Worm (Caenorhabditis elegans): ENCODE results near the gene W10C4.1.

Gene W10C4.1

DNA sequence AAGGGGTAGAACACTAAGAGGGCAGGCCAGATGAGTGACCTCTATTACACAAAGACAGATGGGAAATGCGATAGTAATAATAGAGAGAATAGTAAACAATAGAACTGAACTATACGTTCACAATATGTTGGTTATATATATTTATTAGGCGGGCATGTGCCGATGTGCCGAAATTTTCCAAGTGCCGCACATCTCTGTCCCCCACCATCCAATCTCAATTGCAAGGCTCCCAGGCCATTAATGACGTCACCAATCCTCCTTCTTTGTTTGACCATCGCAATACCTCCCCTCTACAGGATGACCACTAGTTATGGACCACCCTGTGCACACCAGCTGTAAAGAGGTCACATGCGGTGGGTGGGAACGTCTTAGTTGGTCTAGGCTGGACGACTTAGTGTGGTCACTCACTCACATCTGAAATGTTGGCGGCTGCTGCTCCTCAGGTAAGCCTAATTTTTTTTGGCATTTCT, 27.8 kb downstream of the W10C4.1 start, which contains the start of gene F40G9.6:
F40G9.6 (plus strand) TSS at position 420 of the 470 bp plus-strand sequence.
- TF ChIP-seq elt-3 (tag; optimal IDR thresholded peaks at IDR 0.05) (no peak), cnd-1 (tag; optimal IDR thresholded peaks at IDR 0.05) (peak; percentile 60), flh-1 (GFP tag; optimal IDR thresholded peaks at IDR 0.05) (no peak), ces-1 (GFP tag; optimal IDR thresholded peaks at IDR 0.05) (no peak), nhr-76 (tag; optimal IDR thresholded peaks at IDR 0.05) (no peak), nhr-12 (tag; optimal IDR thresholded peaks at IDR 0.05) (no peak), unc-120 (tag; optimal IDR thresholded peaks at IDR 0.05; ENCODE audit: poor library complexity, severe bottlenecking) (no peak), nhr-28 (tag; optimal IDR thresholded peaks at IDR 0.05) (no peak), bed-3 (GFP tag; optimal IDR thresholded peaks at IDR 0.05) (no peak), zip-8 (tag; optimal IDR thresholded peaks at IDR 0.05) (peak; percentile 67), mab-5 (tag; optimal IDR thresholded peaks at IDR 0.05) (no peak), ztf-11 (tag; optimal IDR thresholded peaks at IDR 0.05) (no peak), ceh-39 (tag; optimal IDR thresholded peaks at IDR 0.05) (no peak), nhr-237 (tag; optimal IDR thresholded peaks at IDR 0.05) (no peak), blmp-1 (tag; optimal IDR thresholded peaks at IDR 0.05) (no peak), mls-2 (tag; optimal IDR thresholded peaks at IDR 0.05) (peak; percentile 38), sem-2 (GFP tag; optimal IDR thresholded peaks at IDR 0.05) (no peak), ceh-43 (GFP tag; optimal IDR thresholded peaks at IDR 0.05) (no peak), ham-2 (GFP tag; optimal IDR thresholded peaks at IDR 0.05) (no peak), mep-1 (tag; optimal IDR thresholded peaks at IDR 0.05) (no peak), unc-39 (tag; optimal IDR thresholded peaks at IDR 0.05) (no peak), elt-1 (tag; optimal IDR thresholded peaks at IDR 0.05; ENCODE audit: borderline replicate concordance, insufficient read depth) (no peak), nhr-2 (tag; optimal IDR thresholded peaks at IDR 0.05) (peak; percentile 32), tbx-8 (GFP tag; optimal IDR thresholded peaks at IDR 0.05) (no peak), unc-62 (GFP tag; optimal IDR thresholded peaks at IDR 0.05) (no peak)

DNA sequence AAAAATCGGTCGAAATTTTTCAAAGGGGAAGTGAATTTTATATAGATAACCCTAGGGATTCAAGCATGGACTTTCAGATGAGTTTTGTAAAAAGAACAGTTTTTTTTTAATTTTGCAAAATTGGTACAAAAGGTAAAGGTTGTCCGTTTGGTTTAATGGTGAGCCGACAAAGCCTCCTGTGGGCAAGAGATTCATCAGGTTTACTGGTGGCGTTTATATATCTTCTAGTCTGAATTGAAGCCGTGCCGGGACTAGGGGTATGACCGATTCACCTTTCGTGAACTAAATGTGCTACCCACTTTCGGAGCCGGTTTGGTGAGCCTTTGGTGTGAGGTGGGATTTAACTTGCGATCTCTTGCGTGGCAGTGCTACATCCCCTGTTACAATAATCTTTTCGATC, 28.8 kb downstream of the W10C4.1 start:
- peak; percentile 23 for TF ChIP-seq tbx-8 (GFP tag; optimal IDR thresholded peaks at IDR 0.05)
- TF ChIP-seq mab-5 (tag; optimal IDR thresholded peaks at IDR 0.05), result no peak

DNA sequence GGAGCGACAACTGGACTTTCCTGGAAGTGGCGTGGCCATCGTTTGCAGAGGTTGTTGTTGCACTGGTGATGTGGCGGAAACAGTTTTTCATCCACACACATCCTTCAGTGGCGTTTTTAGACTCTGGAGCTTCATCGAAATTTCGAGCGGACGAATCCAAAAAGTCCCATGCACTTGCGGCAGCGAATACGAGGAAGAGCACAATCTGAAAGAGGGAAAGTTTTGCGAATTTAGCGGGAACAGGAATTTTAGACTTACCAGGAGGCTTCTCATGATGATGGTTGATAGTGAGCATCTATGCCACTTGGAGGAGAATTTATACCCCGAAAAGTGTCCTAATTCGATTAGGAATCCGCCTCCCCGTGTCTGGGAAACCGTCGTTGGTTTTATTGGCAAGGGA, 29.2 kb downstream of the W10C4.1 start, which contains the start of gene F40G9.14:
F40G9.14 (minus strand) TSS at position 101 of the 400 bp plus-strand sequence.
- no peak for TF ChIP-seq nhr-237 (tag; optimal IDR thresholded peaks at IDR 0.05)
- no peak for TF ChIP-seq unc-62 (GFP tag; optimal IDR thresholded peaks at IDR 0.05)
- TF ChIP-seq M03D4.4 (tag; optimal IDR thresholded peaks at IDR 0.05), result no peak
- no peak for TF ChIP-seq lsy-2 (tag; optimal IDR thresholded peaks at IDR 0.05)
- no peak for TF ChIP-seq lin-32 (GFP tag; optimal IDR thresholded peaks at IDR 0.05)
- no peak for TF ChIP-seq flh-1 (GFP tag; optimal IDR thresholded peaks at IDR 0.05)
- no peak for TF ChIP-seq unc-120 (tag; optimal IDR thresholded peaks at IDR 0.05; ENCODE audit: poor library complexity, severe bottlenecking)
- no peak for TF ChIP-seq blmp-1 (tag; optimal IDR thresholded peaks at IDR 0.05)
- no peak for TF ChIP-seq mls-2 (tag; optimal IDR thresholded peaks at IDR 0.05)
- no peak for TF ChIP-seq pha-4 (tag; optimal IDR thresholded peaks at IDR 0.05)
- no peak for TF ChIP-seq tbx-8 (GFP tag; optimal IDR thresholded peaks at IDR 0.05)
- TF ChIP-seq ztf-11 (tag; optimal IDR thresholded peaks at IDR 0.05), result no peak

DNA sequence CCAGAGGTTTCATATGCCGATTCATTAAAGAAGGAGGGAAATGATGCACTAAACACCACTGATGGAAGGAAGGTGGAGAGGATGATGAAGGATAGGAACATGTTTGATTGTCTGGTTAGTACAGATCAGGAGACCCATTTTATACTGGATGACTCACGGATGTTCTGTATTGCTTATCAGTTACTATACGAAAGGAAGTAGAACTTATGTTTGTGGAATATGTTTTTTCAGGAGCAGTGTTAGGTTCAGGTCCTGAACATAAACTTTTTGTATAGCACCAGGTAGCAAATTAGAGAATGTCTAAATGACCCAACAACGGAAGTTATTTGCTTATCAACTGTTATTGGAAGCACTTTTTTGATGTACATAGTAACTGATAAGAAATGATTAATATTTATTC, 31.2 kb downstream of the W10C4.1 start, which contains the start of gene clec-148:
clec-148 (minus strand) TSS at position 101 of the 400 bp plus-strand sequence.
- no peak for TF ChIP-seq nhr-28 (tag; optimal IDR thresholded peaks at IDR 0.05)
- no peak for TF ChIP-seq sptf-1 (tag; optimal IDR thresholded peaks at IDR 0.05)
- TF ChIP-seq nhr-237 (tag; optimal IDR thresholded peaks at IDR 0.05), result no peak
- TF ChIP-seq ceh-43 (GFP tag; optimal IDR thresholded peaks at IDR 0.05), result no peak
- no peak for TF ChIP-seq bed-3 (GFP tag; optimal IDR thresholded peaks at IDR 0.05)
- TF ChIP-seq M03D4.4 (tag; optimal IDR thresholded peaks at IDR 0.05), result no peak
- no peak for TF ChIP-seq elt-3 (tag; optimal IDR thresholded peaks at IDR 0.05)
- no peak for TF ChIP-seq unc-120 (tag; optimal IDR thresholded peaks at IDR 0.05; ENCODE audit: poor library complexity, severe bottlenecking)
- no peak for TF ChIP-seq nhr-76 (tag; optimal IDR thresholded peaks at IDR 0.05)
- TF ChIP-seq drap-1 (GFP tag; optimal IDR thresholded peaks at IDR 0.05), result no peak
- no peak for TF ChIP-seq tbx-8 (GFP tag; optimal IDR thresholded peaks at IDR 0.05)
- TF ChIP-seq snpc-4 (tag; optimal IDR thresholded peaks at IDR 0.05), result no peak
- no peak for TF ChIP-seq lsy-2 (tag; optimal IDR thresholded peaks at IDR 0.05)
- TF ChIP-seq zip-8 (tag; optimal IDR thresholded peaks at IDR 0.05), result no peak
- TF ChIP-seq mab-5 (tag; optimal IDR thresholded peaks at IDR 0.05), result no peak
- no peak for TF ChIP-seq unc-39 (tag; optimal IDR thresholded peaks at IDR 0.05)
- no peak for TF ChIP-seq mls-2 (tag; optimal IDR thresholded peaks at IDR 0.05)
- no peak for TF ChIP-seq blmp-1 (tag; optimal IDR thresholded peaks at IDR 0.05)
- no peak for TF ChIP-seq ztf-11 (tag; optimal IDR thresholded peaks at IDR 0.05)
